Worm (Caenorhabditis elegans) whole organism, young adult: ENCODE measurements around the gene F18H3.4.

Experiments
- B0336.3 ChIP-seq: fragments of 200-800 bp; sonication (Bioruptor generic); IDR thresholded peaks from 2 replicates; pipeline ENCODE4 v1.3.6; 2022; ENCODE audit warnings: missing genetic modification characterization, missing compliant biosample characterization
- C06A6.2 ChIP-seq: fragments of 200-800 bp; sonication (Bioruptor generic); conservative IDR thresholded peaks from 2 replicates; pipeline ENCODE4 v1.3.6; 2022; ENCODE audit warnings: missing genetic modification characterization, missing compliant biosample characterization
- C17E4.6 ChIP-seq: fragments of 200-800 bp; sonication (Bioruptor generic); IDR thresholded peaks from 2 replicates; pipeline ENCODE4 v1.3.6; 2022; ENCODE audit warnings: missing genetic modification reagents, missing genetic modification characterization, missing compliant biosample characterization
- F23B12.7 ChIP-seq: sonication (generic microtip); optimal IDR thresholded peaks from 2 replicates; lab custom pipeline; 2017; ENCODE audit warnings: missing genetic modification characterization, mild to moderate bottlenecking, missing compliant biosample characterization, antibody characterized with exemption, moderate library complexity; ENCODE audit not compliant: insufficient read depth
- F55B11.4 ChIP-seq: sonication (generic microtip); optimal IDR thresholded peaks from 2 replicates; lab custom pipeline; 2016; ENCODE audit warnings: missing compliant biosample characterization, missing genetic modification characterization, borderline replicate concordance; ENCODE audit not compliant: insufficient read depth
- F57A8.1 ChIP-seq: fragments of 200-800 bp; sonication (Bioruptor generic); optimal IDR thresholded peaks from 2 replicates; lab custom pipeline; 2018; ENCODE audit warnings: mild to moderate bottlenecking, missing genetic modification characterization, moderate library complexity, missing compliant biosample characterization
- K11D2.4 ChIP-seq: fragments of 200-800 bp; sonication (Bioruptor generic); IDR thresholded peaks from 2 replicates; pipeline ENCODE4 v1.3.6; 2022; ENCODE audit warnings: missing genetic modification reagents, missing genetic modification characterization, missing compliant biosample characterization
- K12H6.12 ChIP-seq: fragments of 200-800 bp; sonication (Bioruptor generic); optimal IDR thresholded peaks from 2 replicates; lab custom pipeline; 2018; ENCODE audit warnings: mild to moderate bottlenecking, missing genetic modification characterization, missing compliant biosample characterization
- T07F8.4 ChIP-seq: sonication (generic microtip); optimal IDR thresholded peaks from 2 replicates; lab custom pipeline; 2016; ENCODE audit warnings: mild to moderate bottlenecking, missing genetic modification characterization, moderate library complexity, missing compliant biosample characterization
- T26A5.8 ChIP-seq: sonication (generic microtip); optimal IDR thresholded peaks from 2 replicates; lab custom pipeline; 2016; ENCODE audit warnings: missing genetic modification characterization, missing compliant biosample characterization
- Y53G8AR.9 ChIP-seq: fragments of 200-800 bp; sonication (Bioruptor generic); conservative IDR thresholded peaks from 2 replicates; pipeline ENCODE4 v1.3.6; 2022; ENCODE audit warnings: missing genetic modification reagents, missing genetic modification characterization, missing compliant biosample characterization
- Y79H2A.3 ChIP-seq: fragments of 200-800 bp; sonication (Bioruptor generic); conservative IDR thresholded peaks from 2 replicates; pipeline ENCODE4 v1.3.6; 2022; ENCODE audit warnings: missing genetic modification reagents, missing genetic modification characterization, missing compliant biosample characterization
- ZK185.1 ChIP-seq: sonication (generic microtip); optimal IDR thresholded peaks from 2 replicates; lab custom pipeline; 2016; ENCODE audit warnings: mild to moderate bottlenecking, missing genetic modification characterization, missing compliant biosample characterization; ENCODE audit not compliant: poor library complexity, severe bottlenecking
- akir-1 ChIP-seq: fragments of 200-800 bp; sonication (Bioruptor generic); optimal IDR thresholded peaks from 2 replicates; lab custom pipeline; 2018; ENCODE audit warnings: mild to moderate bottlenecking, missing genetic modification characterization, moderate library complexity, missing compliant biosample characterization
- ama-1 ChIP-seq, 3 experiments: fragments of 150-350 bp in 1 of 3; sonication (generic microtip) in 2 of 3; optimal IDR thresholded peaks; 2 replicates each; lab custom pipeline; 2014 to 2018; ENCODE audit warnings: missing biosample characterization in 2 of 3, missing genetic modification characterization in 2 of 3, missing genetic modification reagents in 2 of 3
- atf-7 ChIP-seq: sonication (generic microtip); optimal IDR thresholded peaks from 2 replicates; lab custom pipeline; 2017; ENCODE audit warnings: mild to moderate bottlenecking, missing genetic modification characterization, missing compliant biosample characterization
- attf-5 ChIP-seq: fragments of 200-800 bp; sonication (Bioruptor generic); optimal IDR thresholded peaks from 2 replicates; lab custom pipeline; 2018; ENCODE audit warnings: mild to moderate bottlenecking, missing genetic modification characterization, missing compliant biosample characterization
- ceh-40 ChIP-seq: fragments of 200-800 bp; sonication (Bioruptor generic); IDR thresholded peaks from 2 replicates; pipeline ENCODE4 v1.3.6; 2022; ENCODE audit warnings: missing genetic modification characterization, missing compliant biosample characterization
- die-1 ChIP-seq: sonication (generic microtip); optimal IDR thresholded peaks from 2 replicates; lab custom pipeline; 2016; ENCODE audit warnings: missing genotype, mild to moderate bottlenecking, missing genetic modification characterization, missing compliant biosample characterization
- dpff-1 ChIP-seq: sonication (generic microtip); optimal IDR thresholded peaks from 2 replicates; lab custom pipeline; 2017; ENCODE audit warnings: mild to moderate bottlenecking, missing genetic modification characterization, missing compliant biosample characterization
- egrh-3 ChIP-seq: fragments of 200-800 bp; sonication (Bioruptor generic); IDR thresholded peaks from 2 replicates; pipeline ENCODE4 v1.3.6; 2022; ENCODE audit warnings: missing genetic modification reagents, missing genetic modification characterization, missing compliant biosample characterization
- ekl-4 ChIP-seq: fragments of 200-800 bp; sonication (Bioruptor generic); IDR thresholded peaks from 2 replicates; pipeline ENCODE4 v1.3.6; 2022; ENCODE audit warnings: missing genetic modification reagents, missing genetic modification characterization, missing compliant biosample characterization
- let-526 ChIP-seq: fragments of 200-800 bp; sonication (Bioruptor generic); IDR thresholded peaks from 2 replicates; pipeline ENCODE4 v1.3.6; 2022; ENCODE audit warnings: missing genetic modification reagents, missing genetic modification characterization, missing compliant biosample characterization
- lin-40 ChIP-seq: sonication (generic microtip); optimal IDR thresholded peaks from 2 replicates; lab custom pipeline; 2016; ENCODE audit warnings: missing genetic modification characterization, mild to moderate bottlenecking, missing compliant biosample characterization, missing genotype, missing genetic modification reagents
- lir-1 ChIP-seq: fragments of 200-800 bp; sonication (Bioruptor generic); conservative IDR thresholded peaks from 2 replicates; pipeline ENCODE4 v1.3.6; 2022; ENCODE audit warnings: missing genetic modification reagents, missing genetic modification characterization, missing compliant biosample characterization
- lsl-1 ChIP-seq: fragments of 200-800 bp; sonication (Bioruptor generic); optimal IDR thresholded peaks from 2 replicates; lab custom pipeline; 2018; ENCODE audit warnings: mild to moderate bottlenecking, missing genetic modification characterization, moderate library complexity, missing compliant biosample characterization
- madf-10 ChIP-seq: sonication (generic microtip); optimal IDR thresholded peaks from 2 replicates; lab custom pipeline; 2016; ENCODE audit warnings: mild to moderate bottlenecking, missing genetic modification characterization, missing compliant biosample characterization
- madf-3 ChIP-seq: fragments of 200-800 bp; sonication (Bioruptor generic); IDR thresholded peaks from 2 replicates; pipeline ENCODE4 v1.3.6; 2022; ENCODE audit warnings: missing genetic modification reagents, missing genetic modification characterization, missing compliant biosample characterization
- madf-8 ChIP-seq: fragments of 200-800 bp; sonication (Bioruptor generic); conservative IDR thresholded peaks from 2 replicates; pipeline ENCODE4 v1.3.6; 2022; ENCODE audit warnings: missing genetic modification reagents, missing genetic modification characterization, missing compliant biosample characterization
- mxl-1 ChIP-seq: sonication (generic microtip); optimal IDR thresholded peaks from 2 replicates; lab custom pipeline; 2016; ENCODE audit warnings: missing genetic modification characterization, missing compliant biosample characterization
- nfya-1 ChIP-seq: sonication (generic microtip); optimal IDR thresholded peaks from 2 replicates; lab custom pipeline; 2017; ENCODE audit warnings: antibody characterized with exemption, missing compliant biosample characterization, missing genetic modification characterization, borderline replicate concordance; ENCODE audit not compliant: insufficient read depth
- nhr-80 ChIP-seq: sonication (generic microtip); optimal IDR thresholded peaks from 2 replicates; lab custom pipeline; 2016; ENCODE audit warnings: missing genetic modification characterization, missing compliant biosample characterization
- pbrm-1 ChIP-seq: fragments of 200-800 bp; sonication (Bioruptor generic); IDR thresholded peaks from 2 replicates; pipeline ENCODE4 v1.3.6; 2022; ENCODE audit warnings: missing genetic modification reagents, missing genetic modification characterization, missing compliant biosample characterization
- pha-4 ChIP-seq: fragments of 150-350 bp; sonication (generic microtip); optimal IDR thresholded peaks from 2 replicates; lab custom pipeline; 2014; ENCODE audit warnings: missing biosample characterization, missing genetic modification reagents, missing genetic modification characterization
- rpc-1 ChIP-seq, 2 experiments: fragments of 150-350 bp in 1 of 2; sonication (generic microtip) in 1 of 2; optimal IDR thresholded peaks; 2 replicates each; lab custom pipeline; 2014 to 2018; ENCODE audit warnings: missing biosample characterization in 1 of 2, missing genetic modification characterization in 1 of 2, missing genetic modification reagents in 1 of 2, missing genotype in 1 of 2
- snpc-3.4 ChIP-seq: sonication (generic microtip); optimal IDR thresholded peaks from 2 replicates; lab custom pipeline; 2017; ENCODE audit warnings: missing genetic modification characterization, mild to moderate bottlenecking, missing compliant biosample characterization, antibody characterized with exemption, moderate library complexity, missing genotype, missing genetic modification reagents
- tbp1 ChIP-seq: fragments of 200-800 bp; sonication (Bioruptor generic); optimal IDR thresholded peaks from 2 replicates; lab custom pipeline; 2018; ENCODE audit warnings: mild to moderate bottlenecking, missing genetic modification characterization, missing compliant biosample characterization
- ztf-22 ChIP-seq: fragments of 200-800 bp; sonication (Bioruptor generic); optimal IDR thresholded peaks from 2 replicates; lab custom pipeline; 2018; ENCODE audit warnings: mild to moderate bottlenecking, missing genetic modification characterization, moderate library complexity, missing compliant biosample characterization
- ztf-3 ChIP-seq: fragments of 200-800 bp; sonication (Bioruptor generic); optimal IDR thresholded peaks from 2 replicates; lab custom pipeline; 2018; ENCODE audit warnings: mild to moderate bottlenecking, missing genetic modification characterization, missing compliant biosample characterization

Gene F18H3.4

DNA sequence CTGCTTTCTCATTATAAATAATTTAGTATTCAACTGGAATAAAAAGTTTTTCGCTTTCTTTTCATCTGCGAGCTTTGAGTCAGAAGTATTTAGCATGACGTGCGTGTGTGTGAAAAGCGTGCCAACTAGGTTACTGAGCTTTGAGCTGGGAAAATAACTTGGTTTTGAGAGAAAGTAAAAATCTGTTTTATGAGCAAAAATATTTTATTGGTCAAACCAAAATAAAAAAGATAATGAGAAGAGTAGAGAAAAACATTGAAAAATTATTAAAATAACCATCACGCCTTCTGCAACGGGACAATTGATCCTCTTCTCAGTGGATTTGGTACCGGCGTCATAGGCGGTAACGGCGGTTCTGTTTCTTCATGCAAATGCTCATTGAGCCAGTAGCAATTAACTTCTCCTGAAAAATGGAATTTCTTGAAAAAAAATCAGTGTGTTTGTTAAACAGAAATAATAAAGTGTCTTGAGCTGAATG, 15.7 kb downstream of the F18H3.4 start (continued):
- no peak for TF ChIP-seq attf-5 (GFP tag; lab: Kevin White, UChicago)
- TF ChIP-seq pbrm-1 = no peak
- TF ChIP-seq K11D2.4 = peak; percentile 36; the same call in 1 of the 2 replicates
- no peak for TF ChIP-seq ekl-4 (GFP tag; lab: Robert Waterston, UW)
- no peak for TF ChIP-seq ztf-3 (GFP tag; lab: Kevin White, UChicago)
- no peak for TF ChIP-seq madf-8 (GFP tag; lab: Robert Waterston, UW)
- TF ChIP-seq akir-1 (GFP tag; lab: Kevin White, UChicago) = no peak
- TF ChIP-seq madf-3 = 0 out of 2 replicates have a peak, but pooled peaks have one; percentile 13
- no peak for TF ChIP-seq rpc-1 (optimal IDR thresholded peaks at IDR 0.05; lab: Kevin White, UChicago)
- TF ChIP-seq rpc-1 (tag; optimal IDR thresholded peaks at IDR 0.05; lab: Kevin White, UChicago) = no peak
- no peak for TF ChIP-seq pha-4 (tag; lab: Kevin White, UChicago)
- TF ChIP-seq Y53G8AR.9 (GFP tag; lab: Robert Waterston, UW) = 0 out of 2 replicates have a peak, but pooled peaks have one; percentile 70
- 0 out of 2 replicates have a peak, but pooled peaks have one; percentile 16 for TF ChIP-seq C06A6.2 (GFP tag; lab: Robert Waterston, UW)
- no peak for TF ChIP-seq dpff-1 (tag; lab: Kevin White, UChicago)
- no peak for TF ChIP-seq ztf-22 (GFP tag; lab: Kevin White, UChicago)
- no peak for TF ChIP-seq ceh-40 (GFP tag; lab: Robert Waterston, UW)
- TF ChIP-seq F55B11.4 (tag; lab: Kevin White, UChicago) = no peak
- no peak for TF ChIP-seq K12H6.12 (tag; lab: Kevin White, UChicago)
- peak; percentile 76 for TF ChIP-seq ama-1 (optimal IDR thresholded peaks at IDR 0.05; lab: Kevin White, UChicago)
- no peak for TF ChIP-seq ama-1 (GFP tag; optimal IDR thresholded peaks at IDR 0.05; lab: Kevin White, UChicago)
- TF ChIP-seq Y79H2A.3 = no peak
- no peak for TF ChIP-seq egrh-3 (GFP tag; lab: Robert Waterston, UW)
- TF ChIP-seq nhr-80 (tag; lab: Kevin White, UChicago) = no peak
- TF ChIP-seq lsl-1 = no peak
- TF ChIP-seq nfya-1 (tag; lab: Kevin White, UChicago) = no peak

DNA sequence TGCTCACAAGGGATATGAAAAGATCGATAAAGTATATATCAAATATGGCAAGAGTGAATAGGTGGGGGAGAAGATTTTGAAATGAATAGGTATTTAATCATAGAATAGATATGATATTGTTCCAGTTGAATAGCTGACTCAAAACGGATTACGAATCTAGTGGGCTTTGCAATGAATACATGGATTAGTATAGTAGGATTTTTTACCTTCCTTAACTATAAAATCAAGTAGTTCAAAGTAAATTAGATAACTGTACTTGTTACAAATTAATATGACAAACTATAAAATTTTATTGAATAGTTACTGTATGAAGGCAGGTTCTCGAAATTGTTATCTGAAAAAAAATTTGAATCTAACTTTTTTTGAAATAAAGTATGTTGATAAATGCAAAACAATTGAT, 22.0 kb downstream of the F18H3.4 start, which contains the start of gene odr-1:
Gene odr-1, minus strand, starts transcription at position 101 of the 400 bp plus-strand sequence.
- no peak for TF ChIP-seq C17E4.6 (GFP tag; lab: Robert Waterston, UW)
- TF ChIP-seq T07F8.4 (tag; lab: Kevin White, UChicago) = no peak
- no peak for TF ChIP-seq atf-7 (tag; lab: Kevin White, UChicago)
- TF ChIP-seq ama-1 (optimal IDR thresholded peaks at IDR 0.05; lab: Kevin White, UChicago) = no peak
- no peak for TF ChIP-seq ama-1 (GFP tag; optimal IDR thresholded peaks at IDR 0.05; lab: Kevin White, UChicago)
- TF ChIP-seq, all 124 proteins: peak for 0

DNA sequence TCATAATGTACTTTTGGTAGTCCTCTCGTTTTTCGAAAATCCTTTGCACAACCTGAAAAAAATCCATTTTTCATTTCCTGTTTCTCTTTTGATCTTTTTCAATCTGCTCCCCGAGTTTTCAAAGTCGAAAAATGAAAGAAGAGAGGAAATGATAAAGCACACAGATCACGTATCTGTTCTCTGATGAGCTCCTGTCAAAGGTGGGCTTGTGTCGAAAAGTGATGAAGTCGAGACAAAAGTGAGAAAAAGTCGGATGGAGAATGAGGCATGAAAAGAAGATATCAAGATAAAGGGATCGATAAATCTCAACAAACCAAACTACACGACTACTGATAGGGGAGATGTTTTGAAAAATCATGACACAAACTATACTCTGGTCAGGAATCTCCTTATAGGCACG, 26.2 kb downstream of the F18H3.4 start:
- no peak for TF ChIP-seq F23B12.7 (tag; lab: Kevin White, UChicago)
- no peak for TF ChIP-seq rpc-1 (optimal IDR thresholded peaks at IDR 0.05; lab: Kevin White, UChicago)
- TF ChIP-seq rpc-1 (tag; optimal IDR thresholded peaks at IDR 0.05; lab: Kevin White, UChicago) = no peak
- TF ChIP-seq let-526 = no peak
- TF ChIP-seq lin-40 (tag; lab: Kevin White, UChicago) = no peak

- TF ChIP-seq lir-1 (GFP tag; lab: Robert Waterston, UW) = no peak
- no peak for TF ChIP-seq K11D2.4
- no peak for TF ChIP-seq madf-10 (tag; lab: Kevin White, UChicago)
- TF ChIP-seq Y53G8AR.9 (GFP tag; lab: Robert Waterston, UW) = no peak
- no peak for TF ChIP-seq tbp1 (GFP tag; lab: Kevin White, UChicago)
- no peak for TF ChIP-seq attf-5 (GFP tag; lab: Kevin White, UChicago)
- no peak for TF ChIP-seq ZK185.1 (tag; lab: Kevin White, UChicago)
- TF ChIP-seq B0336.3 (GFP tag; lab: Robert Waterston, UW) = no peak
- no peak for TF ChIP-seq T26A5.8 (tag; lab: Kevin White, UChicago)
- no peak for TF ChIP-seq mxl-1 (tag; lab: Kevin White, UChicago)
- no peak for TF ChIP-seq F57A8.1 (GFP tag; lab: Kevin White, UChicago)
- no peak for TF ChIP-seq ceh-40 (GFP tag; lab: Robert Waterston, UW)
- TF ChIP-seq snpc-3.4 (tag; lab: Kevin White, UChicago) = no peak
- no peak for TF ChIP-seq die-1 (tag; lab: Kevin White, UChicago)
- TF ChIP-seq, all 124 proteins: peak for 0
These were observed 27.2 kb downstream of the F18H3.4 start, which contains the start of gene glb-20 for ce11 chrX:13556066-13556465. glb-20 (minus strand) TSS chrX:13556166.
